Worm (Caenorhabditis elegans) whole organism, L1 larva: ENCODE results near the gene flp-6.

ENCODE experiments used
- fos-1 ChIP-seq: fragments of 150-350 bp; optimal IDR thresholded peaks from 2 replicates; lab custom pipeline; 2014; ENCODE audit warnings: missing biosample characterization, missing genetic modification characterization
- lin-39 ChIP-seq: fragments of 150-350 bp; optimal IDR thresholded peaks from 2 replicates; lab custom pipeline; 2014; ENCODE audit warnings: missing biosample characterization, missing genetic modification reagents, missing genetic modification characterization
- lir-3 ChIP-seq: sonication (generic microtip); optimal IDR thresholded peaks from 2 replicates; lab custom pipeline; 2016; ENCODE audit warnings: mild to moderate bottlenecking, missing genetic modification characterization, moderate library complexity, missing compliant biosample characterization; ENCODE audit not compliant: poor library complexity
- rnt-1 ChIP-seq: sonication (generic microtip); optimal IDR thresholded peaks from 2 replicates; lab custom pipeline; 2016; ENCODE audit warnings: mild to moderate bottlenecking, missing genetic modification characterization, moderate library complexity, missing compliant biosample characterization
- snpc-4 ChIP-seq: fragments of 150-350 bp; optimal IDR thresholded peaks from 2 replicates; lab custom pipeline; 2014; ENCODE audit warnings: missing biosample characterization, missing genetic modification characterization

DNA sequence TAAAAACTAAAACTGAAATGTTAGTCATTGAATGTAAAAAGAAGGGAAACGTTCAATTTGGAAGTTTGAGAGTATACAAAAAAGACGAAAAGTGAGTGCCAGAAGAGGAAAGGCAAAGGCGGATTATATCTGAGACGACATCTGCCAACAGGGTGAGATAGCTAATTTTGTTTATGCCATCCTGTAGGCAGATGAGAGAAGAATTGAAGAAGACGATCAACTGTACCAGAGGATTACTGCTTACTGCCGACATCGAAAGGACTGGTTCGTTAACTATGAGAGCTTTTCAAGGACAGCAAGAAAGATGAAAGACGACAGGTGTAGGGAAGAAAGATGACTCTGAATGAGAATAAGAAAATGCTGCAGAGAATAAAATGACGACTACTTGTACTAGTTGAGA, 48.2 kb upstream of the flp-6 start:
- TF ChIP-seq snpc-4 (tag; lab: Kevin White, UChicago) (no peak), fos-1 (tag; lab: Kevin White, UChicago) (no peak), lin-39 (tag; lab: Kevin White, UChicago) (no peak), rnt-1 (tag; lab: Kevin White, UChicago) (no peak), lir-3 (tag; lab: Kevin White, UChicago) (no peak)
